Fruit fly (Drosophila melanogaster) whole organism, embryonic: Measurements from ENCODE around the gene und.
A peak's percentile ranks its signal among the peaks of the same experiment; 100 is the strongest.

Experiments used
- Bteb2 ChIP-seq: fragments of 200-800 bp; sonication (Bioruptor generic); optimal IDR thresholded peaks from 2 replicates; lab custom pipeline; 2016; ENCODE audit warnings: missing biosample characterization, missing genetic modification characterization
- CG10462 ChIP-seq: fragments of 200-800 bp; sonication (Bioruptor generic); optimal IDR thresholded peaks from 2 replicates; lab custom pipeline; 2016; ENCODE audit warnings: missing biosample characterization, missing genetic modification characterization
- CG11093 ChIP-seq: fragments of 200-800 bp; sonication (Bioruptor generic); IDR thresholded peaks from 3 replicates; pipeline ENCODE4 v1.3.6; 2022; ENCODE audit warnings: missing biosample characterization, missing genetic modification characterization
- CG11723 ChIP-seq: fragments of 200-800 bp; sonication (Bioruptor generic); optimal IDR thresholded peaks from 2 replicates; lab custom pipeline; 2017; ENCODE audit warnings: missing biosample characterization, mild to moderate bottlenecking, missing genetic modification characterization
- CG12236 ChIP-seq: fragments of 200-800 bp; sonication (Bioruptor generic); optimal IDR thresholded peaks from 2 replicates; lab custom pipeline; 2016; ENCODE audit warnings: missing biosample characterization, missing genetic modification characterization
- CG15514 ChIP-seq: fragments of 200-800 bp; sonication (Bioruptor generic); optimal IDR thresholded peaks from 3 replicates; lab custom pipeline; 2017; ENCODE audit warnings: missing biosample characterization, missing genetic modification characterization, mild to moderate bottlenecking, moderate library complexity, missing genetic modification reagents
- CG1603 ChIP-seq: fragments of 200-800 bp; sonication (Bioruptor generic); optimal IDR thresholded peaks from 2 replicates; lab custom pipeline; 2019; ENCODE audit warnings: missing biosample characterization, mild to moderate bottlenecking, missing genetic modification characterization, moderate library complexity
- CG18011 ChIP-seq: fragments of 200-800 bp; sonication (Bioruptor generic); optimal IDR thresholded peaks from 2 replicates; lab custom pipeline; 2017; ENCODE audit warnings: missing biosample characterization, missing genetic modification characterization, mild to moderate bottlenecking, moderate library complexity, missing genotype
- CG6654 ChIP-seq: fragments of 200-800 bp; sonication (Bioruptor generic); optimal IDR thresholded peaks from 2 replicates; lab custom pipeline; 2017; ENCODE audit warnings: missing biosample characterization, mild to moderate bottlenecking, missing genetic modification characterization
- CG8281 ChIP-seq: fragments of 200-800 bp; sonication (Bioruptor generic); optimal IDR thresholded peaks from 2 replicates; lab custom pipeline; 2018; ENCODE audit warnings: missing biosample characterization, mild to moderate bottlenecking, missing genetic modification characterization, moderate library complexity
- CG8290 ChIP-seq, 3 experiments: fragments of 200-800 bp; sonication (Bioruptor generic); optimal IDR thresholded peaks; 2 replicates each; lab custom pipeline; 2016 to 2019; ENCODE audit warnings: missing biosample characterization in 3 of 3, missing genetic modification characterization in 3 of 3, mild to moderate bottlenecking in 2 of 3, moderate library complexity in 1 of 3
- CG9797 ChIP-seq: fragments of 200-800 bp; sonication (Bioruptor generic); optimal IDR thresholded peaks from 3 replicates; lab custom pipeline; 2018; ENCODE audit warnings: missing biosample characterization, mild to moderate bottlenecking, missing genetic modification characterization
- CoRest ChIP-seq: fragments of 200-800 bp; sonication (Bioruptor generic); optimal IDR thresholded peaks from 3 replicates; lab custom pipeline; 2018; ENCODE audit warnings: missing biosample characterization, mild to moderate bottlenecking, missing genetic modification characterization, moderate library complexity
- Deaf1 ChIP-seq: fragments of 200-800 bp; optimal IDR thresholded peaks from 3 replicates; lab custom pipeline; 2019; ENCODE audit warnings: missing biosample characterization, mild to moderate bottlenecking, missing genetic modification characterization, moderate library complexity
- Dfd ChIP-seq, 2 experiments: fragments of >200 bp; optimal IDR thresholded peaks; 2 replicates each; lab custom pipeline; 2017; ENCODE audit warnings: missing biosample characterization in 2 of 2, missing genetic modification characterization in 2 of 2
- E2f2 ChIP-seq: fragments of 200-800 bp; sonication (Bioruptor generic); IDR thresholded peaks from 2 replicates; pipeline ENCODE4 v1.3.6; 2022; ENCODE audit warnings: missing biosample characterization, missing genetic modification characterization
- ERR ChIP-seq: fragments of 200-800 bp; sonication (Bioruptor generic); optimal IDR thresholded peaks from 2 replicates; lab custom pipeline; 2016; ENCODE audit warnings: missing biosample characterization, missing genetic modification characterization
- Ets65A ChIP-seq: fragments of 200-800 bp; sonication (Bioruptor generic); peaks from one replicate; lab custom pipeline; 2016; ENCODE audit warnings: missing biosample characterization, missing genetic modification characterization
- GATAe ChIP-seq: fragments of 200-800 bp; sonication (Bioruptor generic); conservative IDR thresholded peaks from 2 replicates; pipeline ENCODE4 v1.3.6; 2022; ENCODE audit warnings: missing biosample characterization, missing genetic modification characterization
- Hr39 ChIP-seq: fragments of >200 bp; optimal IDR thresholded peaks from 2 replicates; lab custom pipeline; 2017
- Meics ChIP-seq: fragments of 200-800 bp; sonication (Bioruptor generic); optimal IDR thresholded peaks from 2 replicates; lab custom pipeline; 2017; ENCODE audit warnings: missing biosample characterization, mild to moderate bottlenecking, missing genetic modification characterization
- Myb ChIP-seq: fragments of 200-800 bp; sonication (Bioruptor generic); optimal IDR thresholded peaks from 2 replicates; lab custom pipeline; 2016; ENCODE audit warnings: missing biosample characterization, missing genetic modification characterization
- Neu2 ChIP-seq: fragments of 200-800 bp; sonication (Bioruptor generic); optimal IDR thresholded peaks from 3 replicates; lab custom pipeline; 2016; ENCODE audit warnings: missing biosample characterization, missing genetic modification characterization, borderline replicate concordance
- Nf-YB ChIP-seq: fragments of 200-800 bp; sonication (Bioruptor generic); optimal IDR thresholded peaks from 3 replicates; lab custom pipeline; 2019; ENCODE audit warnings: missing biosample characterization, mild to moderate bottlenecking, missing genetic modification characterization, moderate library complexity
- Ptx1 ChIP-seq: fragments of 200-800 bp; sonication (Bioruptor generic); IDR thresholded peaks from 2 replicates; pipeline ENCODE4 v1.3.6; 2022; ENCODE audit warnings: missing biosample characterization, missing genetic modification characterization
- Scr ChIP-seq: fragments of 200-800 bp; sonication (Bioruptor generic); IDR thresholded peaks from 2 replicates; pipeline ENCODE4 v1.3.6; 2022; ENCODE audit warnings: missing biosample characterization, missing genetic modification characterization; ENCODE audit not compliant: partially characterized antibody
- Six4 ChIP-seq: fragments of 200-800 bp; sonication (Bioruptor generic); optimal IDR thresholded peaks from 2 replicates; lab custom pipeline; 2016; ENCODE audit warnings: missing biosample characterization, missing genetic modification characterization
- Tbp ChIP-seq: fragments of >200 bp; optimal IDR thresholded peaks from 2 replicates; lab custom pipeline; 2018; ENCODE audit warnings: missing biosample characterization, missing genetic modification characterization
- amos ChIP-seq: fragments of 200-800 bp; sonication (Bioruptor generic); IDR thresholded peaks from 2 replicates; pipeline ENCODE4 v1.3.6; 2022; ENCODE audit warnings: missing biosample characterization, missing genetic modification characterization; ENCODE audit not compliant: partially characterized antibody
- ash1 ChIP-seq: fragments of 200-800 bp; sonication (Bioruptor generic); optimal IDR thresholded peaks from 2 replicates; lab custom pipeline; 2018; ENCODE audit warnings: missing biosample characterization, mild to moderate bottlenecking, missing genetic modification characterization
- az2 ChIP-seq: fragments of 200-800 bp; sonication (Bioruptor generic); optimal IDR thresholded peaks from 3 replicates; lab custom pipeline; 2016; ENCODE audit warnings: missing biosample characterization, missing genetic modification characterization
- cas ChIP-seq: fragments of 200-800 bp; sonication (Bioruptor generic); IDR thresholded peaks from 2 replicates; pipeline ENCODE4 v1.3.6; 2022; ENCODE audit warnings: missing biosample characterization, missing genetic modification characterization
- crp ChIP-seq, 2 experiments: fragments of 200-800 bp; sonication (Bioruptor generic); optimal IDR thresholded peaks; 2 replicates in 1 of 2; 3 replicates in 1 of 2; lab custom pipeline; 2017; ENCODE audit warnings: missing biosample characterization in 2 of 2, missing genetic modification characterization in 2 of 2, mild to moderate bottlenecking in 1 of 2, moderate library complexity in 1 of 2
- dmrt99B ChIP-seq: fragments of 200-800 bp; sonication (Bioruptor generic); optimal IDR thresholded peaks from 2 replicates; lab custom pipeline; 2018; ENCODE audit warnings: missing biosample characterization, mild to moderate bottlenecking, missing genetic modification characterization, moderate library complexity
- esg ChIP-seq: fragments of 200-800 bp; sonication (Bioruptor generic); conservative IDR thresholded peaks from 2 replicates; pipeline ENCODE4 v1.3.6; 2022; ENCODE audit warnings: missing biosample characterization, missing genetic modification characterization
- gem ChIP-seq: fragments of 200-800 bp; sonication (Bioruptor generic); optimal IDR thresholded peaks from 2 replicates; lab custom pipeline; 2019; ENCODE audit warnings: missing biosample characterization, mild to moderate bottlenecking, missing genetic modification characterization, moderate library complexity
- gsb ChIP-seq: fragments of 200-800 bp; sonication (Bioruptor generic); IDR thresholded peaks from 2 replicates; pipeline ENCODE4 v1.3.6; 2022; ENCODE audit warnings: missing biosample characterization, missing genetic modification characterization
- hb ChIP-seq: fragments of 200-800 bp; sonication (Bioruptor generic); IDR thresholded peaks from 3 replicates; pipeline ENCODE4 v1.3.6; 2022; ENCODE audit warnings: missing biosample characterization, missing genetic modification characterization; ENCODE audit not compliant: partially characterized antibody
- hbn ChIP-seq: fragments of 200-800 bp; sonication (Bioruptor generic); IDR thresholded peaks from 2 replicates; pipeline ENCODE4 v1.3.6; 2022; ENCODE audit warnings: missing biosample characterization, missing genetic modification characterization; ENCODE audit not compliant: partially characterized antibody
- jigr1 ChIP-seq: fragments of 200-800 bp; sonication (Bioruptor generic); IDR thresholded peaks from 3 replicates; pipeline ENCODE4 v1.3.6; 2022; ENCODE audit warnings: missing biosample characterization, missing genetic modification characterization
- mam ChIP-seq: fragments of 200-800 bp; sonication (Bioruptor generic); optimal IDR thresholded peaks from 3 replicates; lab custom pipeline; 2016; ENCODE audit warnings: missing biosample characterization, missing genetic modification characterization
- nerfin-2 ChIP-seq: fragments of 200-800 bp; sonication (Bioruptor generic); IDR thresholded peaks from 2 replicates; pipeline ENCODE4 v1.3.6; 2022; ENCODE audit warnings: missing biosample characterization, missing genetic modification characterization; ENCODE audit not compliant: partially characterized antibody
- nom ChIP-seq: fragments of 200-800 bp; sonication (Bioruptor generic); optimal IDR thresholded peaks from 2 replicates; lab custom pipeline; 2017; ENCODE audit warnings: missing biosample characterization, missing genetic modification characterization, mild to moderate bottlenecking, moderate library complexity, missing genetic modification reagents
- pan ChIP-seq, 4 experiments: fragments of >200 bp in 3 of 4; fragments of 200-800 bp in 1 of 4; sonication (Bioruptor generic) in 1 of 4; optimal IDR thresholded peaks in 3 of 4; IDR thresholded peaks in 1 of 4; 2 replicates each; pipeline versions ENCODE4 v1.3.6 to Lab custom; 2017 to 2022; ENCODE audit warnings: missing biosample characterization in 2 of 4, missing genetic modification characterization in 2 of 4, mixed read lengths in 1 of 4
- pros ChIP-seq: fragments of 200-800 bp; sonication (Bioruptor generic); optimal IDR thresholded peaks from 3 replicates; lab custom pipeline; 2019; ENCODE audit warnings: missing biosample characterization, mild to moderate bottlenecking, missing genetic modification characterization, moderate library complexity
- sens ChIP-seq: fragments of 200-800 bp; sonication (Bioruptor generic); peaks from one replicate; lab custom pipeline; 2016; ENCODE audit warnings: missing biosample characterization, missing genetic modification characterization
- stwl ChIP-seq: fragments of 200-800 bp; sonication (Bioruptor generic); optimal IDR thresholded peaks from 3 replicates; lab custom pipeline; 2018; ENCODE audit warnings: missing biosample characterization, mild to moderate bottlenecking, missing genetic modification characterization, moderate library complexity
- sug ChIP-seq: fragments of 200-800 bp; optimal IDR thresholded peaks from 2 replicates; lab custom pipeline; 2019; ENCODE audit warnings: missing biosample characterization, mild to moderate bottlenecking, missing genetic modification characterization, moderate library complexity
- tgo ChIP-seq: fragments of 200-800 bp; sonication (Bioruptor generic); IDR thresholded peaks from 3 replicates; pipeline ENCODE4 v1.3.6; 2022; ENCODE audit warnings: missing biosample characterization, missing genetic modification characterization
- wdn ChIP-seq: fragments of 200-800 bp; sonication (Bioruptor generic); IDR thresholded peaks from 2 replicates; pipeline ENCODE4 v1.3.6; 2022; ENCODE audit warnings: missing biosample characterization, missing genetic modification characterization

The und gene

DNA sequence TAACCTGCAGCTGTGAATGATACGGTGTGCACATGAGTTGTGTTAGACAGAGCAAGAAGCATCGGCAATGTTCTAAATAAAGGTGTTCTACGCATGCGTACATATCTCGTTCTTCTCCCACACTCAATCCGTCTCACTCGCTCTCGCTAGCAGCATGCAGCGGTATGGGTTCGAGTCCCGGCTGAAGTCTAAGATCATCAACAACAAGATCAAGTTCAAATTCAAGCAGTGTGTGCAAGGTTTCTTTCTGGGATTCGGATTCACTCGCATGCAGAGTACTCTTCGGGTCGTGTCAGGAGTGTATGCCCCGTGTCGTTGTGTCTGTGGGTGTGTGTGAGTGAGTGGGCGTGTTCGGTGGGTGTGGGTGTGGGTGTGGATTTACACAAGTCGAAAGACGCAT lies 31.9 kb upstream of the und start (continued):
- TF ChIP-seq nerfin-2 (0 out of 2 replicates have a peak, but pooled peaks have one; percentile 16), gsb (GFP tag; lab: Robert Waterston, UW) (no peak), Dfd (GFP tag; optimal IDR thresholded peaks at IDR 0.05; lab: Kevin White, UChicago) (peak in 1 of 2 experiments; percentile 23), az2 (GFP tag; lab: Kevin White, UChicago) (no peak), ash1 (GFP tag; lab: Kevin White, UChicago) (no peak), Myb (no peak), Hr39 (no peak), stwl (tag; lab: Kevin White, UChicago) (peak; percentile 87), hbn (GFP tag; lab: Robert Waterston, UW) (no peak), CG11723 (GFP tag; lab: Kevin White, UChicago) (no peak), tgo (no peak), ERR (GFP tag; lab: Kevin White, UChicago) (no peak), nom (no peak), pros (GFP tag; lab: Kevin White, UChicago) (peak; percentile 17), Deaf1 (peak; percentile 80)

DNA sequence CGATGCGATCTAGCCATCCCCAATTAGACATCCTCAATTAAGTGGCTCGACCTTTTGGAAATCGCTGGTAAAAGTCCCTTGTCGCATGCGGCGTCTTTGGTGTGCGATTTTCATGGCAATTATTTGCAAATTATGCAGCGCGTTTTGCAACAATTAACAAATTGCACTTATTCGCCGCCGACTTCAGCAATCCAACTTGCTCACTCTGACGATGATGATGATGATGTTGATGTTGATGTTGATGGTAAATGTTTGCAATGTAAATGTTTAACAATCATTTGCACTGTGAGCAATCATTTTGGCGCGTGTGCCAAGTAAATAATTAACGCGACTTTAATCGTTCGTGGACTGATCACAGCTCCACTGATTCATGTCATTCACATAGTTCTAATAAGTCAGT lies 29.0 kb upstream of the und start:
- TF ChIP-seq crp (GFP tag; optimal IDR thresholded peaks at IDR 0.05; lab: Kevin White, UChicago) (no peak), CG12236 (GFP tag; lab: Kevin White, UChicago) (no peak), CG10462 (GFP tag; lab: Kevin White, UChicago) (no peak), CG8281 (tag; lab: Kevin White, UChicago) (no peak), CG8290 (GFP tag; optimal IDR thresholded peaks at IDR 0.05; lab: Kevin White, UChicago) (no peak), CG8290 (tag; optimal IDR thresholded peaks at IDR 0.05; lab: Kevin White, UChicago) (peak in 1 of 2 experiments; percentile 22), wdn (GFP tag; lab: Robert Waterston, UW) (no peak), Six4 (GFP tag; lab: Kevin White, UChicago) (no peak), Neu2 (GFP tag; lab: Kevin White, UChicago) (no peak), gem (tag; lab: Kevin White, UChicago) (peak; percentile 22), hb (GFP tag; lab: Robert Waterston, UW) (0 out of 3 replicates have a peak, but pooled peaks have one; percentile 34), Ptx1 (GFP tag; lab: Robert Waterston, UW) (no peak), CG15514 (no peak), cas (no peak), Meics (GFP tag; lab: Kevin White, UChicago) (no peak), CG11093 (GFP tag; lab: Robert Waterston, UW) (no peak), mam (GFP tag; lab: Kevin White, UChicago) (no peak), pan (optimal IDR thresholded peaks at IDR 0.05; lab: Kevin White, UChicago) (no peak), pan (GFP tag; optimal IDR thresholded peaks at IDR 0.05 in 1 of 2, IDR thresholded peaks at IDR 0.05 in 1 of 2) (peak in 1 of 2 experiments; percentile 19), amos (GFP tag; lab: Robert Waterston, UW) (no peak), CG18011 (GFP tag; lab: Kevin White, UChicago) (no peak), jigr1 (no peak), Tbp (GFP tag; lab: Kevin White, UChicago) (no peak), Scr (GFP tag; lab: Robert Waterston, UW) (no peak), sug (no peak), CG1603 (tag; lab: Kevin White, UChicago) (peak; percentile 21), CoRest (tag; lab: Kevin White, UChicago) (no peak), dmrt99B (tag; lab: Kevin White, UChicago) (peak; percentile 17), E2f2 (GFP tag; lab: Robert Waterston, UW) (no peak), Nf-YB (no peak), sens (GFP tag; lab: Kevin White, UChicago) (peak; percentile 31), Ets65A (GFP tag; lab: Kevin White, UChicago) (peak; percentile 59), esg (GFP tag; lab: Robert Waterston, UW) (no peak), GATAe (GFP tag; lab: Robert Waterston, UW) (no peak), Bteb2 (GFP tag; lab: Kevin White, UChicago) (no peak), CG9797 (GFP tag; lab: Kevin White, UChicago) (no peak), CG6654 (no peak)
